2 worm cellular contexts compared by ENCODE assay signal in genomic region chrV:6462606-6463005, ce11.
TF ChIP-seq lines count a peak whose summit lies in the region.

No protein-coding gene starts in this region.

TF ChIP-seq in whole organism, L1 larva, 84 proteins besides CTCF, POLR2A, EP300 and RAD21 (continued from another document):
- TF ChIP-seq nhr-20 (tag; optimal IDR thresholded peaks at IDR 0.05; lab: Kevin White, UChicago): peak; percentile 14
- TF ChIP-seq mab-9 (GFP tag; IDR thresholded peaks at IDR 0.05; lab: Robert Waterston, UW): no peak
- TF ChIP-seq blmp-1 (tag; optimal IDR thresholded peaks at IDR 0.05; lab: Kevin White, UChicago): peak; percentile 12
- no peak for TF ChIP-seq Y116A8C.19 (tag; optimal IDR thresholded peaks at IDR 0.05; lab: Kevin White, UChicago; ENCODE audit: borderline replicate concordance)
- TF ChIP-seq nhr-28 (tag; optimal IDR thresholded peaks at IDR 0.05; lab: Kevin White, UChicago): no peak
- TF ChIP-seq nhr-19 (GFP tag; conservative IDR thresholded peaks at IDR 0.05; lab: Robert Waterston, UW): no peak
- no peak for TF ChIP-seq hpl-2 (GFP tag; optimal IDR thresholded peaks at IDR 0.05; lab: Kevin White, UChicago)
- no peak for TF ChIP-seq lin-13 (GFP tag; optimal IDR thresholded peaks at IDR 0.05; lab: Kevin White, UChicago)
- TF ChIP-seq aly-2 (tag; optimal IDR thresholded peaks at IDR 0.05; lab: Kevin White, UChicago): no peak
- no peak for TF ChIP-seq tlp-1 (tag; optimal IDR thresholded peaks at IDR 0.05; lab: Kevin White, UChicago)
- TF ChIP-seq aha-1 (tag; optimal IDR thresholded peaks at IDR 0.05; lab: Kevin White, UChicago): no peak
- TF ChIP-seq zip-4 (GFP tag; optimal IDR thresholded peaks at IDR 0.05; lab: Kevin White, UChicago): no peak
- no peak for TF ChIP-seq ets-5 (GFP tag; IDR thresholded peaks at IDR 0.05; lab: Robert Waterston, UW)
- no peak for TF ChIP-seq ztf-4 (tag; optimal IDR thresholded peaks at IDR 0.05; lab: Kevin White, UChicago)
- TF ChIP-seq irx-1 (tag; optimal IDR thresholded peaks at IDR 0.05; lab: Kevin White, UChicago): no peak
- no peak for TF ChIP-seq lin-39 (tag; optimal IDR thresholded peaks at IDR 0.05; lab: Kevin White, UChicago)
- peak; percentile 24 for TF ChIP-seq elt-2 (tag; optimal IDR thresholded peaks at IDR 0.05; lab: Kevin White, UChicago)
- TF ChIP-seq nhr-85 (tag; lab: Kevin White, UChicago): peak; percentile 87
- TF ChIP-seq nhr-84 (tag; optimal IDR thresholded peaks at IDR 0.05; lab: Kevin White, UChicago): no peak
- no peak for TF ChIP-seq isw-1 (GFP tag; IDR thresholded peaks at IDR 0.05; lab: Robert Waterston, UW)
- TF ChIP-seq jun-1 (tag; optimal IDR thresholded peaks at IDR 0.05; lab: Kevin White, UChicago): no peak
- no peak for TF ChIP-seq ceh-82 (tag; optimal IDR thresholded peaks at IDR 0.05; lab: Kevin White, UChicago)
- TF ChIP-seq pqm-1 (tag; optimal IDR thresholded peaks at IDR 0.05; lab: Kevin White, UChicago): no peak
- no peak for TF ChIP-seq nhr-77 (tag; optimal IDR thresholded peaks at IDR 0.05; lab: Kevin White, UChicago)
- TF ChIP-seq ceh-63 (GFP tag; optimal IDR thresholded peaks at IDR 0.05; lab: Kevin White, UChicago): no peak
- no peak for TF ChIP-seq unc-30 (tag; optimal IDR thresholded peaks at IDR 0.05; lab: Kevin White, UChicago)
- TF ChIP-seq tbx-2 (tag; optimal IDR thresholded peaks at IDR 0.05; lab: Kevin White, UChicago): no peak
- no peak for TF ChIP-seq lin-15B (tag; optimal IDR thresholded peaks at IDR 0.05; lab: Kevin White, UChicago)
- TF ChIP-seq unc-130 (tag; optimal IDR thresholded peaks at IDR 0.05; lab: Kevin White, UChicago): no peak
- no peak for TF ChIP-seq nhr-11 (tag; optimal IDR thresholded peaks at IDR 0.05; lab: Kevin White, UChicago)
- no peak for TF ChIP-seq efl-3 (GFP tag; optimal IDR thresholded peaks at IDR 0.05; lab: Kevin White, UChicago)
- TF ChIP-seq unc-62 (GFP tag; optimal IDR thresholded peaks at IDR 0.05; lab: Kevin White, UChicago): no peak
- TF ChIP-seq nhr-76 (tag; optimal IDR thresholded peaks at IDR 0.05; lab: Kevin White, UChicago): no peak
- TF ChIP-seq hlh-4 (tag; optimal IDR thresholded peaks at IDR 0.05; lab: Kevin White, UChicago): no peak
- TF ChIP-seq pag-3 (tag; optimal IDR thresholded peaks at IDR 0.05; lab: Kevin White, UChicago; ENCODE audit: borderline replicate concordance, insufficient read depth): no peak
- TF ChIP-seq snu-23 (GFP tag; optimal IDR thresholded peaks at IDR 0.05; lab: Kevin White, UChicago): peak; percentile 18
- TF ChIP-seq unc-98 (GFP tag; IDR thresholded peaks at IDR 0.05; lab: Robert Waterston, UW): no peak
- TF ChIP-seq xbp-1 (tag; optimal IDR thresholded peaks at IDR 0.05; lab: Kevin White, UChicago): no peak
- TF ChIP-seq nhr-90 (tag; optimal IDR thresholded peaks at IDR 0.05; lab: Kevin White, UChicago; ENCODE audit: poor library complexity): no peak
- no peak for TF ChIP-seq ces-1 (GFP tag; optimal IDR thresholded peaks at IDR 0.05; lab: Kevin White, UChicago)
- no peak for TF ChIP-seq sup-37 (GFP tag; optimal IDR thresholded peaks at IDR 0.05; lab: Kevin White, UChicago)
- TF ChIP-seq ceh-90 (tag; optimal IDR thresholded peaks at IDR 0.05; lab: Kevin White, UChicago): no peak
- no peak for TF ChIP-seq egl-13 (tag; optimal IDR thresholded peaks at IDR 0.05; lab: Kevin White, UChicago)
- TF ChIP-seq fkh-10 (GFP tag; optimal IDR thresholded peaks at IDR 0.05; lab: Kevin White, UChicago): no peak
- TF ChIP-seq C34B4.2 (tag; optimal IDR thresholded peaks at IDR 0.05; lab: Kevin White, UChicago): no peak
- TF ChIP-seq alr-1 (tag; optimal IDR thresholded peaks at IDR 0.05; lab: Kevin White, UChicago; ENCODE audit: borderline replicate concordance): no peak
- TF ChIP-seq C16A3.4 (tag; optimal IDR thresholded peaks at IDR 0.05; lab: Kevin White, UChicago): no peak
- TF ChIP-seq elt-3 (tag; optimal IDR thresholded peaks at IDR 0.05; lab: Kevin White, UChicago): peak in 1 of 6 experiments; percentile 47
- TF ChIP-seq egl-27 (tag; optimal IDR thresholded peaks at IDR 0.05; lab: Kevin White, UChicago): no peak
- TF ChIP-seq mdl-1 (tag; optimal IDR thresholded peaks at IDR 0.05; lab: Kevin White, UChicago): no peak
- peak in 1 of 2 experiments; percentile 15 for TF ChIP-seq lsy-2 (tag; optimal IDR thresholded peaks at IDR 0.05; lab: Kevin White, UChicago)
- no peak for TF ChIP-seq pax-3 (tag; optimal IDR thresholded peaks at IDR 0.05; lab: Kevin White, UChicago)
- no peak for TF ChIP-seq C04F5.9 (tag; optimal IDR thresholded peaks at IDR 0.05; lab: Kevin White, UChicago)
TF ChIP-seq in whole organism, L1 larva: peak in this region for 10.

TF ChIP-seq in whole organism, L4 larva, 104 proteins besides CTCF, POLR2A, EP300 and RAD21 (continued from another document):
- TF ChIP-seq ceh-20 (GFP tag; IDR thresholded peaks at IDR 0.05; lab: Robert Waterston, UW): no peak
- TF ChIP-seq nhr-77 (tag; optimal IDR thresholded peaks at IDR 0.05; lab: Kevin White, UChicago): peak; percentile 16
- no peak for TF ChIP-seq lin-29 (GFP tag; IDR thresholded peaks at IDR 0.05; lab: Robert Waterston, UW)
- TF ChIP-seq dpl-1 (GFP tag; optimal IDR thresholded peaks at IDR 0.05; lab: Kevin White, UChicago): peak; percentile 32
- no peak for TF ChIP-seq nhr-102 (tag; optimal IDR thresholded peaks at IDR 0.05; lab: Kevin White, UChicago)
- TF ChIP-seq F26F4.8 (GFP tag; conservative IDR thresholded peaks at IDR 0.05; lab: Robert Waterston, UW): no peak
- no peak for TF ChIP-seq zfp-2 (tag; optimal IDR thresholded peaks at IDR 0.05; lab: Kevin White, UChicago)
- TF ChIP-seq fkh-10 (GFP tag; optimal IDR thresholded peaks at IDR 0.05; lab: Kevin White, UChicago): no peak
- no peak for TF ChIP-seq F49E8.2 (tag; optimal IDR thresholded peaks at IDR 0.05; lab: Kevin White, UChicago; ENCODE audit: borderline replicate concordance)
- TF ChIP-seq ceh-82 (tag; optimal IDR thresholded peaks at IDR 0.05; lab: Kevin White, UChicago): no peak
- TF ChIP-seq daf-16 (GFP tag; optimal IDR thresholded peaks at IDR 0.05; lab: Kevin White, UChicago): no peak
- peak; percentile 78 for TF ChIP-seq daf-16 (tag; optimal IDR thresholded peaks at IDR 0.05; lab: Kevin White, UChicago)
- TF ChIP-seq pqm-1 (tag; optimal IDR thresholded peaks at IDR 0.05; lab: Kevin White, UChicago): no peak
- no peak for TF ChIP-seq spr-3 (GFP tag; optimal IDR thresholded peaks at IDR 0.05; lab: Kevin White, UChicago)
- TF ChIP-seq madf-5 (GFP tag; IDR thresholded peaks at IDR 0.05; lab: Robert Waterston, UW): no peak
- no peak for TF ChIP-seq Y75B8A.6 (GFP tag; IDR thresholded peaks at IDR 0.05; lab: Robert Waterston, UW)
- no peak for TF ChIP-seq nhr-48 (tag; optimal IDR thresholded peaks at IDR 0.05; lab: Kevin White, UChicago)
- TF ChIP-seq fos-1 (tag; optimal IDR thresholded peaks at IDR 0.05; lab: Kevin White, UChicago): no peak
- no peak for TF ChIP-seq zip-11 (GFP tag; IDR thresholded peaks at IDR 0.05; lab: Robert Waterston, UW)
- no peak for TF ChIP-seq duxl-1 (tag; optimal IDR thresholded peaks at IDR 0.05; lab: Kevin White, UChicago; ENCODE audit: poor library complexity)
- no peak for TF ChIP-seq hmg-1.1 (GFP tag; IDR thresholded peaks at IDR 0.05; lab: Robert Waterston, UW)
- no peak for TF ChIP-seq tag-97 (GFP tag; IDR thresholded peaks at IDR 0.05; lab: Robert Waterston, UW)
- no peak for TF ChIP-seq hif-1 (tag; optimal IDR thresholded peaks at IDR 0.05; lab: Kevin White, UChicago)
- TF ChIP-seq jun-1 (tag; optimal IDR thresholded peaks at IDR 0.05; lab: Kevin White, UChicago): no peak
- TF ChIP-seq ceh-32 (tag; optimal IDR thresholded peaks at IDR 0.05; lab: Kevin White, UChicago; ENCODE audit: poor library complexity): no peak
- TF ChIP-seq pha-4 (GFP tag; IDR thresholded peaks at IDR 0.05; lab: Robert Waterston, UW): no peak
- no peak for TF ChIP-seq pha-4 (tag; optimal IDR thresholded peaks at IDR 0.05; lab: Kevin White, UChicago)
- TF ChIP-seq aha-1 (tag; lab: Kevin White, UChicago): peak; percentile 18
- TF ChIP-seq nhr-237 (tag; optimal IDR thresholded peaks at IDR 0.05; lab: Kevin White, UChicago): no peak
- peak; percentile 7 for TF ChIP-seq mep-1 (tag; optimal IDR thresholded peaks at IDR 0.05; lab: Kevin White, UChicago)
- TF ChIP-seq R02D3.7 (tag; optimal IDR thresholded peaks at IDR 0.05; lab: Kevin White, UChicago): no peak
- no peak for TF ChIP-seq ceh-28 (tag; optimal IDR thresholded peaks at IDR 0.05; lab: Kevin White, UChicago)
- TF ChIP-seq mdl-1 (tag; optimal IDR thresholded peaks at IDR 0.05; lab: Kevin White, UChicago): no peak
- no peak for TF ChIP-seq mdt-29 (GFP tag; IDR thresholded peaks at IDR 0.05; lab: Robert Waterston, UW)
- no peak for TF ChIP-seq rbr-2 (tag; optimal IDR thresholded peaks at IDR 0.05; lab: Kevin White, UChicago)
- peak; percentile 73 for TF ChIP-seq hlh-30 (tag; optimal IDR thresholded peaks at IDR 0.05; lab: Kevin White, UChicago; ENCODE audit: insufficient read depth)
- TF ChIP-seq F37D6.2 (tag; optimal IDR thresholded peaks at IDR 0.05; lab: Kevin White, UChicago): no peak
- TF ChIP-seq daf-12 (tag; optimal IDR thresholded peaks at IDR 0.05; lab: Kevin White, UChicago): no peak
- TF ChIP-seq T20F7.1 (GFP tag; optimal IDR thresholded peaks at IDR 0.05; lab: Kevin White, UChicago): no peak
- no peak for TF ChIP-seq arid-1 (GFP tag; conservative IDR thresholded peaks at IDR 0.05; lab: Robert Waterston, UW)
- TF ChIP-seq F10B5.3 (tag; optimal IDR thresholded peaks at IDR 0.05; lab: Kevin White, UChicago): no peak
- TF ChIP-seq nhr-42 (GFP tag; IDR thresholded peaks at IDR 0.05; lab: Robert Waterston, UW): no peak
- TF ChIP-seq daf-8 (GFP tag; IDR thresholded peaks at IDR 0.05; lab: Robert Waterston, UW): no peak
- TF ChIP-seq dmd-8 (GFP tag; IDR thresholded peaks at IDR 0.05; lab: Robert Waterston, UW): no peak
- TF ChIP-seq egl-43 (GFP tag; IDR thresholded peaks at IDR 0.05; lab: Robert Waterston, UW): no peak
- no peak for TF ChIP-seq set-16 (GFP tag; IDR thresholded peaks at IDR 0.05; lab: Robert Waterston, UW)
TF ChIP-seq in whole organism, L4 larva: peak in this region for 11.
